Worm (Caenorhabditis elegans) whole organism, L4 larva: Measurements from ENCODE around the gene Y17G9B.4.

Experiments used
- D1046.2 ChIP-seq: fragments of 200-800 bp; sonication (Bioruptor generic); IDR thresholded peaks from 2 replicates; pipeline ENCODE4 v1.3.6; 2022; ENCODE audit warnings: missing genetic modification characterization, missing compliant biosample characterization
- F10B5.3 ChIP-seq: sonication (generic microtip); optimal IDR thresholded peaks from 2 replicates; lab custom pipeline; 2016; ENCODE audit warnings: mild to moderate bottlenecking, missing genetic modification characterization, missing compliant biosample characterization
- F44E2.7 ChIP-seq: fragments of 200-800 bp; sonication (Bioruptor generic); IDR thresholded peaks from 2 replicates; pipeline ENCODE4 v2.1.2; 2022; ENCODE audit warnings: missing genetic modification characterization, missing compliant biosample characterization
- R02D3.7 ChIP-seq: fragments of 150-350 bp; sonication (generic microtip); optimal IDR thresholded peaks from 3 replicates; lab custom pipeline; 2014; ENCODE audit warnings: missing biosample characterization, missing genetic modification characterization
- T26A8.4 ChIP-seq: fragments of 200-800 bp; sonication (Bioruptor generic); IDR thresholded peaks from 2 replicates; pipeline ENCODE4 v1.3.6; 2022; ENCODE audit warnings: missing genetic modification characterization, missing compliant biosample characterization
- Y5F2A.4 ChIP-seq: fragments of 200-800 bp; sonication (Bioruptor generic); optimal IDR thresholded peaks from 2 replicates; lab custom pipeline; 2018; ENCODE audit warnings: mild to moderate bottlenecking, missing genetic modification characterization, missing compliant biosample characterization
- ZK337.2 ChIP-seq: fragments of 200-800 bp; sonication (Bioruptor generic); IDR thresholded peaks from 2 replicates; pipeline ENCODE4 v1.3.6; 2022; ENCODE audit warnings: missing genetic modification reagents, missing genetic modification characterization, missing compliant biosample characterization
- ZK546.5 ChIP-seq, 2 experiments: sonication (generic microtip); optimal IDR thresholded peaks; 2 replicates each; lab custom pipeline; 2017; ENCODE audit warnings: missing biosample characterization in 2 of 2, missing genetic modification characterization in 2 of 2
- arid-1 ChIP-seq: fragments of 200-800 bp; sonication (Bioruptor generic); conservative IDR thresholded peaks from 2 replicates; pipeline ENCODE4 v1.3.6; 2022; ENCODE audit warnings: missing genetic modification reagents, missing genetic modification characterization, missing compliant biosample characterization
- ceh-20 ChIP-seq: fragments of 200-800 bp; sonication (Bioruptor generic); IDR thresholded peaks from 2 replicates; pipeline ENCODE4 v1.3.6; 2022; ENCODE audit warnings: missing genetic modification reagents, missing genetic modification characterization, missing compliant biosample characterization
- ceh-32 ChIP-seq: sonication (generic microtip); optimal IDR thresholded peaks from 2 replicates; lab custom pipeline; 2016; ENCODE audit warnings: mild to moderate bottlenecking, missing genetic modification characterization, missing compliant biosample characterization; ENCODE audit not compliant: poor library complexity
- ces-1 ChIP-seq: fragments of 150-350 bp; sonication (generic microtip); optimal IDR thresholded peaks from 4 replicates; lab custom pipeline; 2014; ENCODE audit warnings: missing biosample characterization, missing genetic modification reagents, missing genetic modification characterization
- daf-12 ChIP-seq: fragments of 150-350 bp; optimal IDR thresholded peaks from 2 replicates; lab custom pipeline; 2014; ENCODE audit warnings: missing biosample characterization, missing genetic modification reagents, missing genetic modification characterization
- daf-16 ChIP-seq, 3 experiments: sonication (generic microtip); optimal IDR thresholded peaks; 2 replicates each; lab custom pipeline; 2016 to 2017; ENCODE audit warnings: missing genetic modification characterization in 3 of 3, missing genetic modification reagents in 3 of 3, mild to moderate bottlenecking in 2 of 3, missing compliant biosample characterization in 2 of 3, missing biosample characterization in 1 of 3, moderate library complexity in 1 of 3
- dmd-6 ChIP-seq: fragments of 200-800 bp; sonication (Bioruptor generic); IDR thresholded peaks from 2 replicates; pipeline ENCODE4 v1.3.6; 2022; ENCODE audit warnings: missing genetic modification reagents, missing genetic modification characterization, missing compliant biosample characterization
- dmd-8 ChIP-seq: fragments of 200-800 bp; sonication (Bioruptor generic); IDR thresholded peaks from 2 replicates; pipeline ENCODE4 v1.3.6; 2022; ENCODE audit warnings: missing genetic modification characterization, missing compliant biosample characterization
- duxl-1 ChIP-seq: sonication (generic microtip); optimal IDR thresholded peaks from 2 replicates; lab custom pipeline; 2016; ENCODE audit warnings: mild to moderate bottlenecking, missing genetic modification characterization, moderate library complexity, missing compliant biosample characterization; ENCODE audit not compliant: poor library complexity
- jun-1 ChIP-seq: fragments of 150-350 bp; optimal IDR thresholded peaks from 2 replicates; lab custom pipeline; 2014; ENCODE audit warnings: missing biosample characterization, missing genetic modification reagents, missing genetic modification characterization
- lin-38 ChIP-seq: fragments of 200-800 bp; sonication (Bioruptor generic); IDR thresholded peaks from 2 replicates; pipeline ENCODE4 v1.3.6; 2022; ENCODE audit warnings: missing genetic modification reagents, missing genetic modification characterization, missing compliant biosample characterization
- madf-5 ChIP-seq, 2 experiments: fragments of 200-800 bp; sonication (Bioruptor generic); IDR thresholded peaks; 2 replicates each; pipeline ENCODE4 v1.3.6; 2022; ENCODE audit warnings: missing compliant biosample characterization in 2 of 2, missing genetic modification characterization in 2 of 2
- mdt-29 ChIP-seq: fragments of 200-800 bp; sonication (Bioruptor generic); IDR thresholded peaks from 2 replicates; pipeline ENCODE4 v1.3.6; 2022; ENCODE audit warnings: missing genetic modification reagents, missing genetic modification characterization, missing compliant biosample characterization
- mxl-3 ChIP-seq: fragments of 200-800 bp; sonication (Bioruptor generic); optimal IDR thresholded peaks from 2 replicates; lab custom pipeline; 2018; ENCODE audit warnings: mild to moderate bottlenecking, missing genetic modification characterization, missing compliant biosample characterization
- nhr-102 ChIP-seq: sonication (generic microtip); optimal IDR thresholded peaks from 2 replicates; lab custom pipeline; 2016; ENCODE audit warnings: mild to moderate bottlenecking, missing genetic modification characterization, moderate library complexity, missing compliant biosample characterization
- nhr-25 ChIP-seq: sonication (generic microtip); optimal IDR thresholded peaks from 2 replicates; lab custom pipeline; 2017; ENCODE audit warnings: missing genetic modification characterization, mild to moderate bottlenecking, missing compliant biosample characterization, antibody characterized with exemption, moderate library complexity, borderline replicate concordance; ENCODE audit not compliant: insufficient read depth
- nhr-48 ChIP-seq: sonication (generic microtip); optimal IDR thresholded peaks from 2 replicates; lab custom pipeline; 2016; ENCODE audit warnings: mild to moderate bottlenecking, missing genetic modification characterization, missing compliant biosample characterization
- nhr-6 ChIP-seq: fragments of 150-350 bp; optimal IDR thresholded peaks from 2 replicates; lab custom pipeline; 2014; ENCODE audit warnings: missing biosample characterization, missing genetic modification characterization
- nhr-77 ChIP-seq: fragments of 150-350 bp; optimal IDR thresholded peaks from 2 replicates; lab custom pipeline; 2014; ENCODE audit warnings: missing biosample characterization, missing genetic modification characterization
- set-16 ChIP-seq: fragments of 200-800 bp; sonication (Bioruptor generic); IDR thresholded peaks from 2 replicates; pipeline ENCODE4 v1.3.6; 2022; ENCODE audit warnings: missing genetic modification reagents, missing genetic modification characterization, missing compliant biosample characterization
- snpc-4 ChIP-seq: fragments of 150-350 bp; optimal IDR thresholded peaks from 2 replicates; lab custom pipeline; 2014; ENCODE audit warnings: missing biosample characterization, missing genetic modification characterization
- spr-1 ChIP-seq: sonication (generic microtip); optimal IDR thresholded peaks from 2 replicates; lab custom pipeline; 2016; ENCODE audit warnings: mild to moderate bottlenecking, missing genetic modification characterization, missing compliant biosample characterization
- spr-3 ChIP-seq: fragments of 200-800 bp; sonication (Bioruptor generic); optimal IDR thresholded peaks from 2 replicates; lab custom pipeline; 2018; ENCODE audit warnings: mild to moderate bottlenecking, missing genetic modification characterization, missing compliant biosample characterization
- tra-1 ChIP-seq: fragments of 200-800 bp; sonication (Bioruptor generic); IDR thresholded peaks from 2 replicates; pipeline ENCODE4 v1.3.6; 2022; ENCODE audit warnings: missing genetic modification reagents, missing genetic modification characterization, missing compliant biosample characterization
- unc-62 ChIP-seq, 3 experiments: fragments of 150-350 bp in 1 of 3; sonication (generic microtip); optimal IDR thresholded peaks in 2 of 3; peaks in 1 of 3; 1 replicate in 1 of 3; 2 replicates in 2 of 3; lab custom pipeline; 2014 to 2017; ENCODE audit warnings: missing biosample characterization in 3 of 3, missing genetic modification characterization in 3 of 3, missing genetic modification reagents in 3 of 3, missing genotype in 1 of 3
- zfp-2 ChIP-seq: sonication (generic microtip); optimal IDR thresholded peaks from 2 replicates; lab custom pipeline; 2016; ENCODE audit warnings: mild to moderate bottlenecking, missing genetic modification characterization, missing compliant biosample characterization
- zip-2 ChIP-seq: fragments of 150-350 bp; optimal IDR thresholded peaks from 2 replicates; lab custom pipeline; 2014; ENCODE audit warnings: missing biosample characterization, missing genetic modification characterization
- ztf-7 ChIP-seq: fragments of 150-350 bp; optimal IDR thresholded peaks from 2 replicates; lab custom pipeline; 2014; ENCODE audit warnings: missing biosample characterization, missing genetic modification characterization

Y17G9B.4 gene

DNA sequence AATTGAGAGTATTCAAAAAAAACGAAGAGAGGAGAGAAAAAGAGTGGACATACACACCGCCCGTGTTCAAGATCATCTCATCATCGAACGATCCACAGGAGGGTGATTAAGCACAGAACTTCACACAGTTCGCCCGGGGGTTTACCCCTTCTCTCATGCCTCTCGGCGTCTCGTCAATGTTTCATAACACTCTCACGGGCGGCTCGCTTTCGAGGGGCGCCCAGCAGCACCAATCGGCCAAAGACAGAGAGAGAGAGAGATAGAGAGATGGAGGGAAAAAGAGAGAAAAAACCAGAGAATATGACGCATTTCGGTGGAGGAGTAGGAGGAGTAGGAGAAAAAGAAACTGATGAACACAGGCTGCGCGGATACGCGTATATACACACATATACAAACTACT lies 46.7 kb upstream of the Y17G9B.4 start (continued):
- TF ChIP-seq daf-12 (tag; lab: Kevin White, UChicago): no peak
- TF ChIP-seq zfp-2 (tag; lab: Kevin White, UChicago): no peak
- TF ChIP-seq daf-16 (GFP tag; optimal IDR thresholded peaks at IDR 0.05; lab: Kevin White, UChicago): no peak
- peak; percentile 42 for TF ChIP-seq daf-16 (tag; optimal IDR thresholded peaks at IDR 0.05; lab: Kevin White, UChicago)
- TF ChIP-seq ces-1 (GFP tag; lab: Kevin White, UChicago): no peak
- TF ChIP-seq nhr-6 (tag; lab: Kevin White, UChicago): peak; percentile 50
- no peak for TF ChIP-seq nhr-102 (tag; lab: Kevin White, UChicago)
- TF ChIP-seq spr-3 (GFP tag; lab: Kevin White, UChicago): no peak
- no peak for TF ChIP-seq duxl-1 (tag; lab: Kevin White, UChicago)
- no peak for TF ChIP-seq zip-2 (tag; lab: Kevin White, UChicago)
- peak; percentile 30 for TF ChIP-seq nhr-48 (tag; lab: Kevin White, UChicago)
- peak; percentile 90 for TF ChIP-seq mxl-3

DNA sequence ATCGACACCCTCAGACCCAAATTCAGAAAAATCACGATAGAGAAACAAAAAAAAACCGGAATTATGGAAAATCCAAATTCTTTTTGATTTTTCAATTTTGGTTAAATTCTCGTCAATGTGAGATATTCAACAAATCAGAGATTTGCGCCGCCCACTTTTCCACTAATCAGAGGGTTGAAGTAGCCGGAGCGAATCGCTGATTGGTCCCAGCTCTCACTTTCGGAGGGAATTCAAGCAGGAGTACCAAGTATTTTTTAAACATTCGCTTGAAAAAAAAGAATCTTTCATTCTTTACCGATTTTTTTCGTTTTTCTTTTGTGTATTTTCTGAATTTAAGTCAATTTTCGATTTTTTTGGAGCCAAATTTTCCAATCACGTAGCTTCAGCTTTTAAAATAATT lies 46.0 kb upstream of the Y17G9B.4 start:
- TF ChIP-seq dmd-8 (GFP tag; lab: Robert Waterston, UW): no peak
- no peak for TF ChIP-seq ceh-32
- TF ChIP-seq R02D3.7 (tag; lab: Kevin White, UChicago): no peak
- TF ChIP-seq Y5F2A.4 (GFP tag; lab: Kevin White, UChicago): no peak
- TF ChIP-seq unc-62 (GFP tag; optimal IDR thresholded peaks at IDR 0.05 in 1 of 2; lab: Kevin White, UChicago): no peak
- TF ChIP-seq unc-62 (tag; optimal IDR thresholded peaks at IDR 0.05; lab: Kevin White, UChicago): no peak

DNA sequence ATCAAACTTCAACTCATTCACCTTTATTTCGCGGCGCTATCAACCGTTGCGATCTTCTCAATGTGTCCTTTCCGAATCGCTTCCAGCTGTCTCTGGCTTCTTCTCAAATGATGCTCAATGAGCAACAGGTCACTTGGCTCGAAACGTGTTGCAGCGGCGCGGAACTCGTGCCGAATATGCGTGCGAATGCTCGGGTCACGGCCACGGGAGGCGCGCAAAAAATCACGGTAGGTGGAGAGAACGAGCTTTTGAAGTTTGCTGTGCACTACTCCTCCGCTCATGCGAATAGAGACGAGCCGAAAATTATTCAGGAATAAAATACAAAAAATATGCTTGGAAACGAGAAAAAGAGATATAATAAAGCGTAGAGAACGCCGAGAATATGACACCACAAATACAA lies 41.5 kb upstream of the Y17G9B.4 start, which contains the start of gene cif-1:
Gene cif-1, minus strand, starts transcription at position 297 of the 400 bp plus-strand sequence.
- TF ChIP-seq F10B5.3 (no peak), dmd-6 (no peak), arid-1 (GFP tag; lab: Robert Waterston, UW) (0 out of 2 replicates have a peak, but pooled peaks have one; percentile 16), snpc-4 (no peak), Y5F2A.4 (GFP tag; lab: Kevin White, UChicago) (no peak), set-16 (GFP tag; lab: Robert Waterston, UW) (peak; percentile 61), mdt-29 (GFP tag; lab: Robert Waterston, UW) (no peak), nhr-25 (no peak), ces-1 (GFP tag; lab: Kevin White, UChicago) (no peak), T26A8.4 (no peak), ZK546.5 (tag; optimal IDR thresholded peaks at IDR 0.05; lab: Kevin White, UChicago) (no peak), madf-5 (GFP tag; IDR thresholded peaks at IDR 0.05; lab: Robert Waterston, UW) (0 out of 4 replicates have a peak, but pooled peaks of 1 of the 2 experiments have one; percentile 3), nhr-77 (no peak), daf-12 (tag; lab: Kevin White, UChicago) (no peak), D1046.2 (GFP tag; lab: Robert Waterston, UW) (no peak), F44E2.7 (GFP tag; lab: Robert Waterston, UW) (no peak), tra-1 (GFP tag; lab: Robert Waterston, UW) (no peak), jun-1 (tag; lab: Kevin White, UChicago) (no peak), spr-1 (tag; lab: Kevin White, UChicago) (no peak), ztf-7 (tag; lab: Kevin White, UChicago) (no peak), ZK337.2 (GFP tag; lab: Robert Waterston, UW) (no peak), lin-38 (GFP tag; lab: Robert Waterston, UW) (0 out of 2 replicates have a peak, but pooled peaks have one; percentile 8), ceh-20 (GFP tag; lab: Robert Waterston, UW) (no peak)
